Fruit fly (Drosophila melanogaster) whole organism, larva: ENCODE results near the gene CG17637.
A peak's percentile ranks its signal among the peaks of the same experiment; 100 is the strongest.
"Not testable (repeated sequence)": the region's sequence is repeated elsewhere in the genome, so short reads cannot be mapped to it uniquely, and the experiment has no call there.

Experiments used
- noc ChIP-seq: fragments of 200-800 bp; sonication (Bioruptor generic); optimal IDR thresholded peaks from 3 replicates; lab custom pipeline; 2019; ENCODE audit warnings: missing biosample characterization, mild to moderate bottlenecking, missing genetic modification characterization, moderate library complexity

CG17637 gene

DNA sequence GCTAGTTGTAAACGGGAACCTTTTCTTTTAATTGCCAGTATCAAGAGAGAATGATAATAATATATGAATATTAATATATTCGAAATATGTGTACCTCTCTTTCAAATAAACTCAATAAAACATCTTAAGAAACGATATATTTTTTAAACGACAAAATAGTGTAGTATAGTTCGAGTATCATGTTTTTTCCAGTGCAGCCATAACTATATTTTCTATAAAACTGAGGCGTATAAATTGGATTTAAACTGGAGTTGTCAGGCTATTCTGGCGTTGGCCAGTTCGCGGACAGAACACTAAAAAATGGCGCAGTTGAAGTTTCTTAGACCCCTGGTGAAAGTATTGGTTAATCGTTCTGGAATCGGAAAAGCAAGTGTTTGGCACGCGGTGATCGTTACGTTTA, at the start of gene CG17637:
Gene CG17637, plus strand, starts transcription at position 301 of the 400 bp plus-strand sequence.
- not testable (repeated sequence) for TF ChIP-seq noc

DNA sequence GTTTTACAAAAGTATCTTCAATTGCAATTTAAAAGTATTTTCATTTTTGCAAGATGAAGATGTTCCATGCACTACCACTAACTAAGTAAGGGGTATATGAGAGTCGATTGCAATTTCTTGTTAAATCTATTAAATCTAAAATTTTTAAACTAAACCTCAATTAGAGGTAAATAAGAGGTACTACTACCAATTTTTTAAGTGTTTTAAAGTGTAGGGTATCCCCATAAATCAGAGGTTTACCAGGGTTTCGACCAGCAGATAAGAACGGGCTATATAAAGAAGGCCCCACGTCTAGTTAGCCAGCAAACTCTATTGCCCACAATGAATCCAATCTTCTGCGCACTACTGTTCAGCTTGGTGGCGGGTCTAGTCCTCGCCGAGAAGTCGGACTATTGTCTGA, 43.6 kb upstream of the CG17637 start, which contains the start of gene mag:
Gene mag, plus strand, starts transcription at position 301 of the 400 bp plus-strand sequence.
- no peak for TF ChIP-seq noc

- peak; percentile 34 for TF ChIP-seq noc
These were observed 41.6 kb upstream of the CG17637 start for dm6 chr3L:20462391-20462790.

- TF ChIP-seq noc, result no peak
These were observed 39.3 kb upstream of the CG17637 start, which contains the start of gene atk for dm6 chr3L:20464677-20465076. TSS of gene atk (minus strand) at chr3L:20464862.

DNA sequence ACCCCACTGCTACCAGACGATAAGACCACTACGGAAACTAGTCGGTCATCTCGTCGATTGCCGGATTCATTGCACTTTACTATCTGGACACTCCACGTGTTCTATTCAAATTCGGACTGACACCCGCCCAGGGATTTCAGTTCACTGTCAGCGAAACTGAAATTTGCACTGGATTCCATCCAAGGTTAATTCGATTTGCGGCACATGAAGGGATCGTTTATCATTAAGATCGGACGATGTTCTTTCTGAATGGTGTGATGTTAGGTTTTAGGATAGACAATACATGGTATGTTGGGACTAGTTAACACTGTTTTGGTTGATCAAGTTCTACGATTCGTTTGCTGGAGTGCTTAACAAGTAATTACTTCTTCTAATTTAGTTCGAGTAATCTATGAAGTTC, 38.0 kb upstream of the CG17637 start, which contains the start of gene CG42764:
Gene CG42764, minus strand, starts transcription at position 101 of the 400 bp plus-strand sequence.
- TF ChIP-seq noc, result no peak

DNA sequence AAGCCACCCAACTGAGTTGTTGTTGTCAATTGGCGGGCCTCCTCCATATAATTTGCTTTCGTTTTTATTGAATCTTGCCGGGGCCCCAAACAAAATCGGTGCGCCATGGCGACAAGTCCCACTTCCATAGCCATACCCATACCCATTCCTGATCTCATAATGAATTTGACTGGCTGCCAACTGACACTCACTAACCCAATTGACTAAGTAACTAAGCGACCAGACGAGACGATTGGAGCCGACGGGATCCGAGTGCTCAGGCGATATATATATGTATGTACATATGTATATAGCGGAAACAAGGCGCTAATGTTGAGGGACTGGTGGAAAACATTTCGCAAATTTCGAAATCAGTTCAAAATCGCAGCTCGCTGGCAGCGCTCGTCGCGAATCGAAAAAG, 37.4 kb upstream of the CG17637 start, which contains the start of gene Tdh:
Gene Tdh, plus strand, starts transcription at position 346 of the 400 bp plus-strand sequence.
- no peak for TF ChIP-seq noc

- TF ChIP-seq noc, result no peak
These were observed 36.6 kb upstream of the CG17637 start for dm6 chr3L:20467433-20467832.

DNA sequence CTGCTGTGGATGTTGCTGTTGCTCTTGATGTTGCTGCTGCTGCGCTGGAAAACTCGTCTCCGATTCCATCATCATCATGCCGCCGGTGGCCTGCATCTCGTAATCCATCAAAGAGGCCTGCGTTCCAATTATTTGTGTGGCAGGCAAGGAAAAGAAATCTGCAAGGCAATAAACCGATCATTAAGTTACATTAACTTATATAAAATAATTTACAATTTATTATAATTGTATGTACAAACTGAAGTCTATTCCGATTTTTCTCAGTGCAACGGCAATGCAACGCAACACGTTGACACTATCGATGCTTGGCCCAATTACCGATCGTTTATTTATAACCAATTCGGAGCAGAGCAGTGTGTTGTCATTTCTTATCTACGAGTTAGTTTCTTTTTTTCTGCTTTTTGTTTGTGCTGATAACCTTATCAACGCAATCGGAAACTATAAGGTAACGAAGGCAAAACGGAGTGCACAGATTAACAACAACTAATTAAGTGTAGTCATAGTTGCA, 32.9 kb upstream of the CG17637 start:
- no peak for TF ChIP-seq noc

DNA sequence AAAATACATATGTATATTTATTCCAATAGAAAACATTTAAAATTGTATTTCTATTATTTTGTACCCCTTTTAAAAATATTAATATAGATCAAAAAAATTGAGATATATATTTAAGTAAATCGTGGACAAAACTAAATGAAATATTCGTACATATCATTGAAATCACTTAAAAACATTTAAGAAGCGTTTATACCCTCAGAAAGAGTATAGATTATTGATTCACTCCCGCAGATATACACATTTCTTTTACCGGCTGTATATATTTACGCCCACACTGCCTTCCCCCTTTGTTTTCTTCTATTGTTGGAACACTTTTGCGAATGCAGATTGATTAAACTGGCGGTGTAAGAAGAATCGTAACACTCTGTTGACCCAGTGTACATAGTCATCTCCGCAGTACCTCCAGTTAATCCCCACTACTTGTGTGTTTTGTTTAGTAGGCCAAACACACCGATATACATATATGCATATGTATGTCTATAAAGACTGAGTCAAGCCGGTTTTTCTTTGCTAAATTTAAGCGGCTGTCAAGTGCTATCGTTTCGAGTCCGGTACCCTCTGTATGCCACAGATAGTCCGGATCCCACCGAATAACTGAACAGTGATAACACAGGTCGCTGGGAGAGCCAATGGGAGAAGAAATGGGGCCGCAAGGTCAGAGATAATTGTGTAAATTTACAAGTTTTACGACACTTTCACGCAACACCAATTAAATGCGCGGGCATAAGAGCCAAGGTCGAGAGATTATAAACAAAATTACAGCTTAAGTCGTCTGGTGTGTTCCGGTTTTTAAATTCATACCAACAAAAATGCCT, 32.3 kb upstream of the CG17637 start:
- peak; percentile 75 for TF ChIP-seq noc

DNA sequence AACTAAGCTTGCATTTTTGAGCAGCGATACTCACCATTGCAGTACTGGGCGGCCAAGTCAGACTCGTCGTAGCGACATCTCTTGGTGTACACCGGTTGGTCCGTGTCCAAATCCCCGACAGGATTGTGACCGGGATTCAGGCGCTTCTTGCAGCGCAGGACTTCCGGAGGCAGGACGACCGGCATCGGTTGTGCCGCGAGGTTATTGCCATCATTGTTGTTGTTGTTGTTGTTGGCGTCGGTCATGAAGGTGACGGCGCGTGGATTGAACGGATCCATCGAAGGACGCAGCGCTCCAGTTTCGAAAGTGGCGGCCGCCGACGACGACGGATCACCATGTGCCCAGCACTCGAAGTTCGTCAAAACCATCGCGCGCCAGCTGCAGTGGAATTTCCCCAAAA, 31.4 kb upstream of the CG17637 start:
- TF ChIP-seq noc, result no peak

- TF ChIP-seq noc, result peak; percentile 61
These were observed 30.8 kb upstream of the CG17637 start, which contains the start of the genes CG32428 and CG5969 for dm6 chr3L:20473021-20473799. TSS of gene CG32428 (minus strand) at chr3L:20473723. TSS of gene CG5969 (plus strand) at chr3L:20473783.

DNA sequence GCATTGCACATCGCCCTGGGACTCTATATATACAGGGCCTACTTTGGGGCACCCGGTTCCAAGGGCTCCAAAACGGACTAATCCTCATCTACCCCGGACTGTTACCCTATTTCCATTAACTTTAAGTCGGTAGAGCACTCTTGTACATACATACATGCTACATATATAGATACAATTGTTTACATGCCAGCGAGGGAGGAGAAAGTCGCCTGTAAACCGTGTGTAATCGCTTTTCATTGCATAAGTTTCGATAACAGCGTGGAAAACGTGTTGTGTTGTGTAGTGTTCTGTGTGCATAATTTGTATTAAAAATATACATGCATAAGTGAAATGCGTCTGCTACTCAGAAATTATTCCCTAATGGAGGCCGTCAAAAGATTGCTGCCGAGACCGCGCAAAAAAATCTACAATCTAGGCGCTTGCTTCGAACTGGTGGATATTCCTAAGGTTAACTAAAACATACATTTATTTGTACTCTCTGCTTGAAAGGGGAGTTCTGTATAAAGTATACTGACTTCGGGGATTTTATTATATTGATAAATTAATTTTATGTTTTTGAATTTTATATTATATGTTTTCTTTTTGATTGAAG, 29.7 kb upstream of the CG17637 start, which contains the start of gene isoQC:
Gene isoQC, plus strand, starts transcription at position 270 of the 592 bp plus-strand sequence.
- no peak for TF ChIP-seq noc

DNA sequence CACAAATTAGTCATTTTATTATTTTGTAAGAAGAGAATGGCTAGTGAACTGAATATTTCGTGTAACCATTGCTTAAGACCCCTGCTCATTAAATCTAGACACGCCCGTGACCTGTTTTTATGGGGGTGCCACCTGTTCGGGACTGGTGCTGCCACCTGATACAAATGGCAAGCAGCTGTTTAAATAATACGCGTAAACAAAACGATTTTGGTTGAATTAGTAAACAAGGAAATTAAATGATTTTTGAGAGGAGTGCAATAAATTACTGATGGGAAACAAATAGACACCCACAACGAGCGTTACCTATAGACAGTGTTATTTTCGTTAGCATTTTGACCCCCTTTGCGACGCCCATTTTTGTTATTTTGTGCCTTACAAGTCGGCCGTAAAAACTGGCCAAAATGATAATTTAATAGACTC, 29.2 kb upstream of the CG17637 start:
- TF ChIP-seq noc, result peak; percentile 88

DNA sequence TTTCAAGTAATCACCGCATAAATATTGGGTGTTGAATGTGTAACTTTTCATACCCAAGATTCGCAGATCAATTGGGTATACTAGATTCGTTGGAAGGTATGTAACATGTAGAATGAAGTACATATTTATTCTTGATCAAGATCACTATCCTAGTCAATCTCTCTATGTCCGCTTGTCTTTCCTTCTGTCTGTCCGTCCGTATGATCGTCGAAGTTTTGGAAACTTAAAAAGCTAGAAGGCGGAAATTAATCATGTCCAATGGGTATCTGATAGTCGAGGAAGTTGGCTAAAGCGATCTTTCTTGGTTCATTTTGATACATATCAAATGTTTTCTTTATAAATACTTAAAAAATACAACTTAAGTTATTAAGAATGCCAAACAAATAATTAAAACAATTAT, 16.3 kb upstream of the CG17637 start:
- no peak for TF ChIP-seq noc

- TF ChIP-seq noc, result peak; percentile 18
These were observed 12.4 kb upstream of the CG17637 start, which contains the start of gene ND-39 for dm6 chr3L:20491525-20492132. TSS of gene ND-39 (plus strand) at chr3L:20492082.
